Fruit fly (Drosophila melanogaster): ENCODE measurements around the gene CG3638.

CG3638 gene

DNA sequence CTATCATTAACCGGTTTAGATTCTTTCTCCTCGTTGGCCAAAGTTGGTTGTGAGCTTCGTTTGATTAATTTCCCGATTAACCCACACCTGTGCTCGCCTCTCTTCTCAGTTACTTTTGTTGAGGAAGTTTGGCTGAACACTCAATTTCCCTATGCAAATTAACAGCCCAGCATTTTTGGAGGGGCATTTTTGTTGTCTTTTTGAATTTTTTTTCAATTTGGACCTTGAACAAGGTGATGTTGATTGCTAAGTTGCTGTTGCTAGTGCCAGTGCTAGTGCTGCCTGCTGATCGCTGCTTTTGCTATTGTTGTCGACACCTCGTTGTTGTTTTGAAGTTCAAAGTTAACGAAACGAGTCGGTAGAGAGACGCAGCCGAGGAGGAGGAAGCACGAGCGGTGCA lies 31.1 kb upstream of the CG3638 start:
- TF ChIP-seq sd (tag; optimal IDR thresholded peaks at IDR 0.05) (peak; percentile 37), shn (GFP tag; optimal IDR thresholded peaks at IDR 0.05) (no peak), chm (GFP tag; IDR thresholded peaks at IDR 0.05) (peak; percentile 5; the same call in 1 of the 2 replicates), sqz (GFP tag; optimal IDR thresholded peaks at IDR 0.05) (peak; percentile 27), nerfin-1 (tag; optimal IDR thresholded peaks at IDR 0.05) (no peak), crol (GFP tag; IDR thresholded peaks at IDR 0.05) (peak; percentile 23; the same call in 1 of the 2 replicates), Usf (GFP tag; optimal IDR thresholded peaks at IDR 0.05) (no peak), Deaf1 (tag; optimal IDR thresholded peaks at IDR 0.05) (peak; percentile 20), wek (GFP tag; optimal IDR thresholded peaks at IDR 0.05) (no peak), Awh (GFP tag; IDR thresholded peaks at IDR 0.05) (peak; percentile 31; the same call in 1 of the 2 replicates), sob (GFP tag; IDR thresholded peaks at IDR 0.05) (0 out of 2 replicates have a peak, but pooled peaks have one; percentile 7), Eip74EF (GFP tag; optimal IDR thresholded peaks at IDR 0.05) (peak in 1 of 2 experiments; percentile 40), tin (GFP tag; optimal IDR thresholded peaks at IDR 0.05) (no peak)

DNA sequence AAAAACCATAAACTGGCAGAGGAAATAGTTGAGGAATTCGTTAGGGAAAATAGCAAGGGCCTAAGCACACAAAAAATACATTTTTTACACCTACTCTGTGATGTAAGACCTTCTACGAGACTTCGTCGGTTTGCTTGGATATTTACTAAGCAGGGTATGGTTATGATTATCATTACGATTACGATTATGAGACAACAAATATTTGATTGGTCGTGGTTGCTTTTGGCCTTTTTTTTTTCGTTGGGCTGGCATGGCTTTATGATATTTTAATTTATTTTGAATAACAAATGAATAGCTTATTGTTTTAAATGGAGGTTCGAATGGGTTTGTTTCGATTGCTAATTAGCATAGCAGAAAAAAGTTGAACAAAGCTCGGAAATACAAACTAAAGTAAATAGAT lies 28.1 kb upstream of the CG3638 start:
- TF ChIP-seq vvl (GFP tag; IDR thresholded peaks at IDR 0.05) (peak; percentile 64), abd-A (tag; optimal IDR thresholded peaks at IDR 0.05) (peak; percentile 81), exex (tag; optimal IDR thresholded peaks at IDR 0.05) (peak; percentile 10), Pdp1 (GFP tag; optimal IDR thresholded peaks at IDR 0.05) (peak in 1 of 2 experiments; percentile 70), sd (tag; optimal IDR thresholded peaks at IDR 0.05) (peak; percentile 60), Awh (GFP tag; IDR thresholded peaks at IDR 0.05) (0 out of 2 replicates have a peak, but pooled peaks have one; percentile 63), sqz (GFP tag; optimal IDR thresholded peaks at IDR 0.05) (peak; percentile 10), chinmo (GFP tag; IDR thresholded peaks at IDR 0.05; ENCODE audit: partially characterized antibody) (0 out of 4 replicates have a peak, but pooled peaks have one; percentile 40), CG16815 (GFP tag; optimal IDR thresholded peaks at IDR 0.05) (no peak), CG13894 (tag; optimal IDR thresholded peaks at IDR 0.05) (peak; percentile 18), CG4360 (GFP tag; IDR thresholded peaks at IDR 0.05) (no peak), CG12155 (GFP tag; optimal IDR thresholded peaks at IDR 0.05) (no peak), CG10431 (GFP tag; optimal IDR thresholded peaks at IDR 0.05) (no peak)

DNA sequence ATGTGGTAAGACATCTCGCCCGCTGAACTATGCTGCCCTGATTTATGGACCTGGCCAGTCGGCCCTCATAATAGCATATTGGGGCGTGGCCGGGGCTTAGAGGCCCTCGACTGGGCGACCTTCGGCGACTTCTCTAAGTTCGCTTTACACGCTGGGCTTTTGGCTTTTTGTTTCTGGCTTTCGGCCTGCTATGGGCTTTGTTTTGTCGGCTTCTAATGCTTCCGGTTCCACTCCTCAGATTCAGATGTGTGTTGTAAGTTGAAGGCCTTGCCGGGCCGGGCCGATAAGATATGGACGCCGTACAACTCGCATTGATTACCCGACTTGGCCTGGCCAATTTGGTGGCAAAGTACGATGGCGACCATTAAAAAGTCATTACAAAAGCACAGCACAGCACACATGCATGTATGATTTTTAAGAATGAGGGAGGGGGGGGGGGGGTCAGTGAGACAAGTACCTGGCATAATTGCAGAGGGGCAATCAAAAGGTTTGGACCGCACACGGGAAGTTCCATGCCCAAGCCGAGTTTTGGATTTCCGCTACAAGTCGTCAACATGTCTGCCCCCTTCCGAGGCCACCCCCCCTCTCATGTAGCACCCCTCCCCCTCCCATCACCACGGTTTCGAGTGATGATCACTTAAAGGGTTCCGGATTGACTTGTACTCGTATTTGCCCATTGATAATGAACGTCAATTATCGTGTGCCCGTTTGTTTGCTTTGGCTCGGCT lies 26.2 kb upstream of the CG3638 start:
- TF ChIP-seq chinmo (GFP tag; IDR thresholded peaks at IDR 0.05; ENCODE audit: partially characterized antibody) (peak; percentile 73; the same call in 1 of the 4 replicates), CG3847 (GFP tag; IDR thresholded peaks at IDR 0.05) (no peak), CG10959 (GFP tag; IDR thresholded peaks at IDR 0.05) (no peak), cwo (GFP tag; optimal IDR thresholded peaks at IDR 0.05) (peak; percentile 5), zfh2 (GFP tag; optimal IDR thresholded peaks at IDR 0.05) (no peak), chm (GFP tag; IDR thresholded peaks at IDR 0.05) (no peak), Hr51 (GFP tag; optimal IDR thresholded peaks at IDR 0.05) (no peak), Jarid2 (GFP tag; optimal IDR thresholded peaks at IDR 0.05) (no peak), CG6765 (GFP tag; optimal IDR thresholded peaks at IDR 0.05) (no peak), ftz-f1 (GFP tag; optimal IDR thresholded peaks at IDR 0.05) (peak; percentile 61), Xbp1 (GFP tag; optimal IDR thresholded peaks at IDR 0.05) (no peak), otp (GFP tag; IDR thresholded peaks at IDR 0.05) (peak; percentile 38; the same call in 2 of the 3 replicates), CG5180 (GFP tag; optimal IDR thresholded peaks at IDR 0.05) (peak; percentile 1), exex (tag; optimal IDR thresholded peaks at IDR 0.05) (peak; percentile 67), kni (GFP tag; optimal IDR thresholded peaks at IDR 0.05) (peak; percentile 72), twi (tag; optimal IDR thresholded peaks at IDR 0.05) (no peak), crol (GFP tag; IDR thresholded peaks at IDR 0.05) (peak; percentile 79), sr (GFP tag; IDR thresholded peaks at IDR 0.05) (peak; percentile 26; the same call in 1 of the 3 replicates), HmgZ (tag; optimal IDR thresholded peaks at IDR 0.05) (no peak), CG13894 (tag; optimal IDR thresholded peaks at IDR 0.05) (peak; percentile 31), Atf6 (GFP tag; IDR thresholded peaks at IDR 0.05) (0 out of 2 replicates have a peak, but pooled peaks have one; percentile 7), Eip74EF (GFP tag; optimal IDR thresholded peaks at IDR 0.05) (peak in 1 of 2 experiments; percentile 93), lab (GFP tag; optimal IDR thresholded peaks at IDR 0.05) (peak; percentile 28), CG8924 (tag; optimal IDR thresholded peaks at IDR 0.05) (no peak), CrebB (tag; optimal IDR thresholded peaks at IDR 0.05) (no peak)

Measured in whole organism, embryonic.